Worm (Caenorhabditis elegans) whole organism, L4 larva: ENCODE results near the gene srh-213.

Experiments
- Y48G9A.11 ChIP-seq: fragments of 200-800 bp; sonication (Bioruptor generic); IDR thresholded peaks from 2 replicates; pipeline ENCODE4 v1.3.6; 2022; ENCODE audit warnings: missing genetic modification reagents, missing genetic modification characterization, missing compliant biosample characterization
- ama-1 ChIP-seq: fragments of 150-350 bp; optimal IDR thresholded peaks from 2 replicates; lab custom pipeline; 2014; ENCODE audit warnings: inconsistent platforms, mixed read lengths
- ceh-28 ChIP-seq: fragments of 150-350 bp; optimal IDR thresholded peaks from 2 replicates; lab custom pipeline; 2014; ENCODE audit warnings: missing biosample characterization, missing genetic modification reagents, missing genetic modification characterization
- dmd-6 ChIP-seq: fragments of 200-800 bp; sonication (Bioruptor generic); IDR thresholded peaks from 2 replicates; pipeline ENCODE4 v1.3.6; 2022; ENCODE audit warnings: missing genetic modification reagents, missing genetic modification characterization, missing compliant biosample characterization
- duxl-1 ChIP-seq: sonication (generic microtip); optimal IDR thresholded peaks from 2 replicates; lab custom pipeline; 2016; ENCODE audit warnings: mild to moderate bottlenecking, missing genetic modification characterization, moderate library complexity, missing compliant biosample characterization; ENCODE audit not compliant: poor library complexity
- lim-7 ChIP-seq: fragments of 200-800 bp; sonication (Bioruptor generic); IDR thresholded peaks from 2 replicates; pipeline ENCODE4 v1.3.6; 2022; ENCODE audit warnings: missing genetic modification characterization, missing compliant biosample characterization
- lin-13 ChIP-seq: fragments of 150-350 bp; optimal IDR thresholded peaks from 2 replicates; lab custom pipeline; 2014; ENCODE audit warnings: missing biosample characterization, missing genetic modification reagents, missing genetic modification characterization
- nhr-237 ChIP-seq: sonication (generic microtip); optimal IDR thresholded peaks from 2 replicates; lab custom pipeline; 2017; ENCODE audit warnings: missing biosample characterization, missing genetic modification characterization
- nhr-76 ChIP-seq: fragments of 150-350 bp; optimal IDR thresholded peaks from 2 replicates; lab custom pipeline; 2014; ENCODE audit warnings: missing biosample characterization, missing genetic modification characterization
- pha-4 ChIP-seq, 2 experiments: fragments of 150-350 bp in 1 of 2; fragments of 200-800 bp in 1 of 2; sonication (Bioruptor generic) in 1 of 2; IDR thresholded peaks in 1 of 2; optimal IDR thresholded peaks in 1 of 2; 2 replicates each; pipeline versions ENCODE4 v1.3.6 to Lab custom; 2014 to 2022; ENCODE audit warnings: missing genetic modification characterization in 2 of 2, missing genetic modification reagents in 2 of 2, missing biosample characterization in 1 of 2, missing compliant biosample characterization in 1 of 2
- pqm-1 ChIP-seq: sonication (generic microtip); optimal IDR thresholded peaks from 2 replicates; lab custom pipeline; 2017; ENCODE audit warnings: missing biosample characterization, missing genetic modification characterization
- ztf-11 ChIP-seq: fragments of 150-350 bp; optimal IDR thresholded peaks from 2 replicates; lab custom pipeline; 2014; ENCODE audit warnings: missing biosample characterization, missing genetic modification characterization

ce11 chrV:3582671-3583070, 12.2 kb downstream of the srh-213 start:
- TF ChIP-seq ztf-11 (tag; lab: Kevin White, UChicago) (no peak), duxl-1 (tag; lab: Kevin White, UChicago) (no peak), pqm-1 (tag; lab: Kevin White, UChicago) (no peak), nhr-237 (tag; lab: Kevin White, UChicago) (no peak), Y48G9A.11 (no peak), ceh-28 (tag; lab: Kevin White, UChicago) (no peak), ama-1 (lab: Kevin White, UChicago) (no peak), dmd-6 (no peak), lin-13 (no peak), nhr-76 (tag; lab: Kevin White, UChicago) (no peak), pha-4 (GFP tag; IDR thresholded peaks at IDR 0.05; lab: Robert Waterston, UW) (no peak), pha-4 (tag; optimal IDR thresholded peaks at IDR 0.05; lab: Kevin White, UChicago) (no peak), lim-7 (GFP tag; lab: Robert Waterston, UW) (no peak)
